Fruit fly (Drosophila melanogaster): ENCODE results near the gene vilya.
A peak's percentile ranks its signal among the peaks of the same experiment; 100 is the strongest.

Gene vilya

DNA sequence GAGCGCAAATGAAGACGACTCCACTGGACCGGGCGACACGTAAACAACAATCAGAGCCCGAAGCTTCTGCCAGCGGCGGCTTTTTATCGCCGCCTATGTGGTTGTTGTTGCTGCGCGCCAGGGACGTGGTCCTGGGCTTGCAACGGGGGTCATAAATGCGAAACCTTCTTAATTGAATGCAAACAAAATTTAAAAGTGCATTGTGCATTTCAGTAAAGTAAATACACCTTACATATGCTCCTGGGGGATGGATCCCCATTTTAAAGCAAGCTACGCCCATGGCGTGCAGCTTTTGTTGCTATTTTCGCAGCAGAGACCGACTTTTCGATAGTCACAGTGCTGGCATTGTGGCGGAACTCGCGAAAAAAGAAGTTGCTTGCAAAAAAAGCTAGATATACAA, 22.8 kb upstream of the vilya start, which contains the start of gene Ugalt:
Gene Ugalt (minus strand): TSS at position 160 of the 400 bp plus-strand sequence.
- TF ChIP-seq lola (GFP tag; optimal IDR thresholded peaks at IDR 0.05) (no peak), Abd-B (GFP tag; optimal IDR thresholded peaks at IDR 0.05) (no peak), dl (GFP tag; optimal IDR thresholded peaks at IDR 0.05; ENCODE audit: insufficient read depth in 1 of 2, partially characterized antibody in 2 of 2) (no peak), foxo (GFP tag; optimal IDR thresholded peaks at IDR 0.05) (peak; percentile 100), N (GFP tag; optimal IDR thresholded peaks at IDR 0.05) (no peak), CG9705 (GFP tag; optimal IDR thresholded peaks at IDR 0.05) (peak; percentile 100), CrebA (GFP tag; optimal IDR thresholded peaks at IDR 0.05; ENCODE audit: borderline replicate concordance) (no peak), tai (GFP tag; optimal IDR thresholded peaks at IDR 0.05) (no peak), Jra (GFP tag; optimal IDR thresholded peaks at IDR 0.05) (peak; percentile 100), dsf (GFP tag; optimal IDR thresholded peaks at IDR 0.05; ENCODE audit: borderline replicate concordance) (peak; percentile 99), woc (GFP tag; optimal IDR thresholded peaks at IDR 0.05) (peak; percentile 100), Rel (GFP tag; optimal IDR thresholded peaks at IDR 0.05) (peak; percentile 100), Rel (tag; optimal IDR thresholded peaks at IDR 0.05) (peak; percentile 99), Hnf4 (GFP tag; optimal IDR thresholded peaks at IDR 0.05) (peak; percentile 100), Dif (GFP tag; optimal IDR thresholded peaks at IDR 0.05; ENCODE audit: partially characterized antibody) (no peak), ey (GFP tag; optimal IDR thresholded peaks at IDR 0.05) (peak; percentile 100), GATAd (GFP tag; optimal IDR thresholded peaks at IDR 0.05) (peak; percentile 100), br (GFP tag; optimal IDR thresholded peaks at IDR 0.05) (peak; percentile 100), psq (GFP tag; optimal IDR thresholded peaks at IDR 0.05) (peak; percentile 100), Myc (optimal IDR thresholded peaks at IDR 0.05) (no peak), h (GFP tag; optimal IDR thresholded peaks at IDR 0.05) (peak; percentile 100), HLH106 (tag; optimal IDR thresholded peaks at IDR 0.05) (peak; percentile 100), OdsH (GFP tag; optimal IDR thresholded peaks at IDR 0.05) (peak; percentile 100), Mio (GFP tag; optimal IDR thresholded peaks at IDR 0.05) (peak; percentile 99), brk (GFP tag; optimal IDR thresholded peaks at IDR 0.05) (no peak), fru (GFP tag; optimal IDR thresholded peaks at IDR 0.05) (peak; percentile 100), Hr83 (GFP tag; optimal IDR thresholded peaks at IDR 0.05; ENCODE audit: poor library complexity, severe bottlenecking) (peak; percentile 100), sage (GFP tag; optimal IDR thresholded peaks at IDR 0.05) (peak; percentile 100), dmrt93B (GFP tag; optimal IDR thresholded peaks at IDR 0.05) (peak; percentile 100), Vsx2 (GFP tag; optimal IDR thresholded peaks at IDR 0.05; ENCODE audit: partially characterized antibody) (no peak), jim (GFP tag; optimal IDR thresholded peaks at IDR 0.05) (peak; percentile 99), Hr78 (GFP tag; optimal IDR thresholded peaks at IDR 0.05) (no peak), rgr (GFP tag; optimal IDR thresholded peaks at IDR 0.05) (peak; percentile 100), pan (optimal IDR thresholded peaks at IDR 0.05) (no peak), Dfd (GFP tag; optimal IDR thresholded peaks at IDR 0.05) (peak; percentile 97), CG32264 (GFP tag; optimal IDR thresholded peaks at IDR 0.05) (peak; percentile 100), sv (GFP tag; optimal IDR thresholded peaks at IDR 0.05) (peak; percentile 100), Sp1 (GFP tag; optimal IDR thresholded peaks at IDR 0.05) (peak; percentile 100), usp (GFP tag; optimal IDR thresholded peaks at IDR 0.05) (peak; percentile 53)

dm6 chrX:2704134-2704773, 22.2 kb upstream of the vilya start, which contains the start of gene eIF2Bbeta:
Gene eIF2Bbeta (plus strand): TSS chrX:2704571.
- TF ChIP-seq Myc (optimal IDR thresholded peaks at IDR 0.05) (peak; percentile 93), usp (GFP tag; optimal IDR thresholded peaks at IDR 0.05) (no peak)
